Fruit fly (Drosophila melanogaster): Measurements from ENCODE around the gene shtd.

shtd gene

DNA sequence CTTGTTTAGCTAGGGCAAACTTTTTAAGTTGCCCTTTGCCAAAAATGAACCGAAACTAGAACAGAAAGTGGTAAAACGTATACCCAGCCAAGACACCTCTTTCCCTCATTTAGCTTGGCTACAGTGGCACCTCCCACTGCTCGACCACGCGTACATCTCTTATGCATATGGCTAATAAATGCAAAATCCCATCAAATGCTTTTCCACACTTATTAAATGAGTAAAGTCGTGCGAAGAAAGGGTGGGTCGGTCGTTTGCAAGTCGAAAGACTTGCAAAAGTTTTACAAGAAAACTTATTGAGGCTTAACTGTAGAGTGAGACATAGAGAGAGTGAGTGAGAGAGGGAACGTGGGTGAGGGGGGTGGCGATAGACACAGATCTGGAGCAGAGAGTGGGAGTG is 55.4 kb downstream of the shtd start:
- peak; percentile 63 for TF ChIP-seq row (GFP tag; IDR thresholded peaks at IDR 0.05)
- TF ChIP-seq MESR4 (GFP tag; optimal IDR thresholded peaks at IDR 0.05), result no peak
- TF ChIP-seq Taf1 (GFP tag; IDR thresholded peaks at IDR 0.05), result no peak
- no peak for TF ChIP-seq CG8290 (GFP tag; optimal IDR thresholded peaks at IDR 0.05)
- TF ChIP-seq CG8290 (tag; optimal IDR thresholded peaks at IDR 0.05), result peak in 1 of 2 experiments; percentile 29
- peak in 1 of 2 experiments; percentile 3 for TF ChIP-seq bsh (GFP tag; optimal IDR thresholded peaks at IDR 0.05)
- TF ChIP-seq zfh1 (GFP tag; IDR thresholded peaks at IDR 0.05), result peak; percentile 23; the same call in 1 of the 3 replicates
- peak; percentile 23 for TF ChIP-seq CG18599 (GFP tag; optimal IDR thresholded peaks at IDR 0.05)
- peak; percentile 3 for TF ChIP-seq CG2678 (tag; optimal IDR thresholded peaks at IDR 0.05)
- peak; percentile 86 for TF ChIP-seq z (GFP tag; IDR thresholded peaks at IDR 0.05)
- TF ChIP-seq ind (GFP tag; optimal IDR thresholded peaks at IDR 0.05), result peak; percentile 8
- no peak for TF ChIP-seq D (optimal IDR thresholded peaks at IDR 0.05)
- no peak for TF ChIP-seq D (GFP tag; optimal IDR thresholded peaks at IDR 0.05)
- TF ChIP-seq Gug (GFP tag; IDR thresholded peaks at IDR 0.05), result 0 out of 4 replicates have a peak, but pooled peaks have one; percentile 20
- peak; percentile 16 for TF ChIP-seq CG7839 (tag; optimal IDR thresholded peaks at IDR 0.05)
- TF ChIP-seq PHDP (tag; optimal IDR thresholded peaks at IDR 0.05), result no peak
- TF ChIP-seq dmrt99B (tag; optimal IDR thresholded peaks at IDR 0.05), result peak; percentile 5
- 0 out of 2 replicates have a peak, but pooled peaks have one; percentile 12 for TF ChIP-seq lmd (GFP tag; IDR thresholded peaks at IDR 0.05)
- TF ChIP-seq grau (tag; optimal IDR thresholded peaks at IDR 0.05), result peak; percentile 71
- 0 out of 2 replicates have a peak, but pooled peaks have one; percentile 12 for TF ChIP-seq HLH3B (GFP tag; IDR thresholded peaks at IDR 0.05)
- TF ChIP-seq CG12942 (GFP tag; optimal IDR thresholded peaks at IDR 0.05), result no peak
- TF ChIP-seq jumu (GFP tag; optimal IDR thresholded peaks at IDR 0.05), result no peak
- TF ChIP-seq CG3847 (GFP tag; IDR thresholded peaks at IDR 0.05), result 0 out of 2 replicates have a peak, but pooled peaks have one; percentile 10
- no peak for TF ChIP-seq nom (GFP tag; optimal IDR thresholded peaks at IDR 0.05)
- peak; percentile 22; the same call in 1 of the 2 replicates for TF ChIP-seq Ptx1 (GFP tag; IDR thresholded peaks at IDR 0.05)
- peak; percentile 36 for TF ChIP-seq CG1603 (tag; optimal IDR thresholded peaks at IDR 0.05)
- TF ChIP-seq CG11504 (tag; optimal IDR thresholded peaks at IDR 0.05), result peak; percentile 8
- TF ChIP-seq CG2889 (GFP tag; IDR thresholded peaks at IDR 0.05), result 0 out of 3 replicates have a peak, but pooled peaks have one; percentile 20
- TF ChIP-seq Med (GFP tag), result peak; percentile 68
- no peak for TF ChIP-seq nerfin-1 (tag; optimal IDR thresholded peaks at IDR 0.05)
- peak; percentile 88 for TF ChIP-seq Ets65A (GFP tag)
- peak; percentile 16 for TF ChIP-seq gem (tag; optimal IDR thresholded peaks at IDR 0.05)

All from whole organism, embryonic.